Worm (Caenorhabditis elegans) whole organism, midembryonic: ENCODE data around the gene F59A6.13.

ENCODE experiments used
- T22C8.4 ChIP-seq: fragments of 200-800 bp; sonication (Bioruptor generic); IDR thresholded peaks from 2 replicates; pipeline ENCODE4 v1.3.6; 2022; ENCODE audit warnings: missing genetic modification characterization, missing compliant biosample characterization
- cog-1 ChIP-seq: sonication (generic microtip); optimal IDR thresholded peaks from 2 replicates; lab custom pipeline; 2016; ENCODE audit warnings: missing genetic modification characterization, missing compliant biosample characterization
- flt-1 ChIP-seq: fragments of 200-800 bp; sonication (Bioruptor generic); IDR thresholded peaks from 2 replicates; pipeline ENCODE4 v1.3.6; 2022; ENCODE audit warnings: missing genetic modification characterization, missing compliant biosample characterization
- klf-2 ChIP-seq: fragments of 200-800 bp; sonication (Bioruptor generic); conservative IDR thresholded peaks from 2 replicates; pipeline ENCODE4 v1.3.6; 2022; ENCODE audit warnings: missing genetic modification reagents, missing genetic modification characterization, missing compliant biosample characterization
- med-1 ChIP-seq: sonication (generic microtip); optimal IDR thresholded peaks from 2 replicates; lab custom pipeline; 2017; ENCODE audit warnings: missing genetic modification characterization, mild to moderate bottlenecking, missing compliant biosample characterization, antibody characterized with exemption, missing genetic modification reagents; ENCODE audit not compliant: insufficient read depth
- ref-1 ChIP-seq: fragments of 200-800 bp; sonication (Bioruptor generic); conservative IDR thresholded peaks from 2 replicates; pipeline ENCODE4 v1.3.6; 2022; ENCODE audit warnings: missing genetic modification reagents, missing genetic modification characterization, missing compliant biosample characterization
- tab-1 ChIP-seq: fragments of 200-800 bp; sonication (Bioruptor generic); IDR thresholded peaks from 2 replicates; pipeline ENCODE4 v1.3.6; 2022; ENCODE audit warnings: missing genetic modification characterization, missing compliant biosample characterization
- ztf-23 ChIP-seq: fragments of 200-800 bp; sonication (Bioruptor generic); IDR thresholded peaks from 2 replicates; pipeline ENCODE4 v1.3.6; 2022; ENCODE audit warnings: missing genetic modification reagents, missing genetic modification characterization, missing compliant biosample characterization
- ztf-29 ChIP-seq: fragments of 200-800 bp; sonication (Bioruptor generic); IDR thresholded peaks from 2 replicates; pipeline ENCODE4 v1.3.6; 2022; ENCODE audit warnings: missing genetic modification reagents, missing genetic modification characterization, missing compliant biosample characterization

The F59A6.13 gene

ce11 chrII:5022381-5022855, at the start of gene F59A6.13, which contains the start of gene nsy-1:
TSS of gene F59A6.13 (plus strand) at chrII:5022805.
TSS of gene nsy-1 (plus strand) at chrII:5022757.
- TF ChIP-seq cog-1 (tag; lab: Kevin White, UChicago) (no peak), tab-1 (GFP tag; lab: Robert Waterston, UW) (no peak), ztf-23 (GFP tag; lab: Robert Waterston, UW) (no peak), klf-2 (GFP tag; lab: Robert Waterston, UW) (no peak), ztf-29 (GFP tag; lab: Robert Waterston, UW) (no peak), T22C8.4 (GFP tag; lab: Robert Waterston, UW) (no peak), med-1 (GFP tag; lab: Kevin White, UChicago) (no peak), flt-1 (GFP tag; lab: Robert Waterston, UW) (no peak), ref-1 (GFP tag; lab: Robert Waterston, UW) (no peak)

- TF ChIP-seq T22C8.4 (GFP tag; lab: Robert Waterston, UW) (no peak), tab-1 (GFP tag; lab: Robert Waterston, UW) (no peak), med-1 (GFP tag; lab: Kevin White, UChicago) (no peak), ztf-23 (GFP tag; lab: Robert Waterston, UW) (no peak), flt-1 (GFP tag; lab: Robert Waterston, UW) (no peak), ztf-29 (GFP tag; lab: Robert Waterston, UW) (no peak), cog-1 (tag; lab: Kevin White, UChicago) (no peak)
Measured at ce11 chrII:4974448-4974951, 48.1 kb upstream of the F59A6.13 start.

ce11 chrII:4975311-4975710, 47.3 kb upstream of the F59A6.13 start:
- TF ChIP-seq med-1 (GFP tag; lab: Kevin White, UChicago): no peak
- no peak for TF ChIP-seq ztf-29 (GFP tag; lab: Robert Waterston, UW)
- no peak for TF ChIP-seq T22C8.4 (GFP tag; lab: Robert Waterston, UW)
- TF ChIP-seq tab-1 (GFP tag; lab: Robert Waterston, UW): no peak
- no peak for TF ChIP-seq klf-2 (GFP tag; lab: Robert Waterston, UW)
- no peak for TF ChIP-seq ref-1 (GFP tag; lab: Robert Waterston, UW)
- no peak for TF ChIP-seq flt-1 (GFP tag; lab: Robert Waterston, UW)
- no peak for TF ChIP-seq cog-1 (tag; lab: Kevin White, UChicago)
- no peak for TF ChIP-seq ztf-23 (GFP tag; lab: Robert Waterston, UW)

DNA sequence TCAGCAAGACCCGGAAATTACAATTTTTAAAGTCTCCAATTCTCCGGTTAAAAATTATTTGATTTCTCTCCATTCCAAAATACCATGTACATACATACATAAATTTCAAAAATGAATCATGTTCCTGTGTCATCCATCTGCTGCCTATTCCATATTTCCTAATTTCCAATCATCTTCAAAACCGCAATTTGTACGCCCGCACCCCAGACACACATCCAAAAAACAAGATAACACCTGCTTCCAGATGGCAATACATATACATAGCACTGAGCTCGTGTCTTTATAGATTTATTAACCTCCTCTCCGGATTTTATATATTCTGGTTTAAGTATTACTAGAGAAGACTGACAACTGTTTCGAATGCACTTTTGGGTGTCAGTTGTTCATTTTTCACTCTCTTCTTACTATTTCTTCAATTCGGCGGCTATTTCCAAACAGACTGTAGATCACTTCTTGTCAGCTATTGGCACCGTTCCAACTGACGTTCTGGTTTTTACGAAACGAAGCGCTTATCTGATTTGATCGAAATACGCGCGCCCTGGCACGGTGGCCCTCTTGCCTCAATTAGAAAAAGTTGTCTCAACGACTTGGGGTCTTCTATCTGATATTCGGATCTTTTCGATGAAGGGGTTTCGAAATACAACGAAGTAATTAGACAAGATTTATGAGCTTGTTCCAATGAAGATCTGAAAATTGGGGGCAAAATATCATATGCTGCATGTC, 40.8 kb upstream of the F59A6.13 start:
- no peak for TF ChIP-seq ztf-23 (GFP tag; lab: Robert Waterston, UW)
- TF ChIP-seq ztf-29 (GFP tag; lab: Robert Waterston, UW): no peak
- no peak for TF ChIP-seq flt-1 (GFP tag; lab: Robert Waterston, UW)
- TF ChIP-seq med-1 (GFP tag; lab: Kevin White, UChicago): no peak
- TF ChIP-seq cog-1 (tag; lab: Kevin White, UChicago): no peak
- no peak for TF ChIP-seq ref-1 (GFP tag; lab: Robert Waterston, UW)
- TF ChIP-seq T22C8.4 (GFP tag; lab: Robert Waterston, UW): no peak
- no peak for TF ChIP-seq tab-1 (GFP tag; lab: Robert Waterston, UW)
- TF ChIP-seq klf-2 (GFP tag; lab: Robert Waterston, UW): no peak

- TF ChIP-seq T22C8.4 (GFP tag; lab: Robert Waterston, UW): no peak
- no peak for TF ChIP-seq ztf-23 (GFP tag; lab: Robert Waterston, UW)
- no peak for TF ChIP-seq klf-2 (GFP tag; lab: Robert Waterston, UW)
- TF ChIP-seq ztf-29 (GFP tag; lab: Robert Waterston, UW): no peak
- TF ChIP-seq tab-1 (GFP tag; lab: Robert Waterston, UW): no peak
- TF ChIP-seq flt-1 (GFP tag; lab: Robert Waterston, UW): no peak
- TF ChIP-seq med-1 (GFP tag; lab: Kevin White, UChicago): no peak
- no peak for TF ChIP-seq ref-1 (GFP tag; lab: Robert Waterston, UW)
- no peak for TF ChIP-seq cog-1 (tag; lab: Kevin White, UChicago)
Measured at ce11 chrII:4984151-4984550, 38.5 kb upstream of the F59A6.13 start.

DNA sequence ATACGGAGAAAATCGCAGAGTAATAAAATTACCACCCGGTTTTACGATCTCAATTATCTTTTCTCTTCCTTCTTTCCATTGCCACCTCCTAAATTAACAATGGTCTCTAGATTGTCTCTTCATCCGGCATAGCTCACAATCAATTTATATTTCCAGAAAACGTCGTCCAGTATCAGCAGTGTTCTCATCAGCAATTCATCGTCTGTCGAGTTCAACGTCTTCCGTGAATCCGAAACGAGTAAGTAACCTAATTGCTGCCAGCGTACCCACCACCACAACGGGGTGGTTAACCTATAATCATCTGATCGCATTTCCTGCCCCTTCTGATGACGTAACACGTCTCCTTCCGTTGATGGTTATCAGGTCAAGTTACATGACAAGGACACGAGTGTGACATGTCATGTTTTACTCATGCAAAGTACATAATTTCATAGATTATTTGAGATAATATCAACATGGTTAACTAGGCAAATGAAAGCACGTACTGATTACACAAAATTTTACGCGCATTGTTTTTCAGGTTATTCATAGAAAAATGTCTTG, 36.6 kb upstream of the F59A6.13 start:
- no peak for TF ChIP-seq T22C8.4 (GFP tag; lab: Robert Waterston, UW)
- TF ChIP-seq tab-1 (GFP tag; lab: Robert Waterston, UW): no peak
- no peak for TF ChIP-seq ztf-29 (GFP tag; lab: Robert Waterston, UW)
- no peak for TF ChIP-seq cog-1 (tag; lab: Kevin White, UChicago)
- no peak for TF ChIP-seq klf-2 (GFP tag; lab: Robert Waterston, UW)
- no peak for TF ChIP-seq ztf-23 (GFP tag; lab: Robert Waterston, UW)
- TF ChIP-seq ref-1 (GFP tag; lab: Robert Waterston, UW): no peak

DNA sequence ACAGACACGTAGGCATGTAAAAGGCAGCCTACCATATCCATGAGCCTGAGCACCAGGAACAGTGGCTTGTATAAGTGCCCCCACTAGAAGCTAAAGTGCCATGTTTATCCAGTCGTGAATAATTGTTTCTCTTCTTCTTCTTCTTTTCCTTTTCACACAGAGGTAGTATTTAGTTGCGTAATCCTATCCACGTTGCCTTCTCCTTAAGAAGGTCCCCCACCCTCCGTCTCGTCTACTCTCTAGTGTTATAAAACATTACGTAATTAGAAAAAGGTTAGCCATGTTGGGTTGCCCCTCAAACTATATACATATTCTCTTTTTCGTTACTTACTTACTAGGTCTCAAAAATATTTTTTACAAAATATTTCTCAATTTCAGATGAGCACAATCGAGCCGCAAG, 35.9 kb upstream of the F59A6.13 start:
- TF ChIP-seq T22C8.4 (GFP tag; lab: Robert Waterston, UW): no peak
- TF ChIP-seq ztf-23 (GFP tag; lab: Robert Waterston, UW): no peak
- TF ChIP-seq ztf-29 (GFP tag; lab: Robert Waterston, UW): no peak
- no peak for TF ChIP-seq med-1 (GFP tag; lab: Kevin White, UChicago)
- TF ChIP-seq cog-1 (tag; lab: Kevin White, UChicago): no peak

- no peak for TF ChIP-seq flt-1 (GFP tag; lab: Robert Waterston, UW)
- TF ChIP-seq ref-1 (GFP tag; lab: Robert Waterston, UW): no peak
- no peak for TF ChIP-seq T22C8.4 (GFP tag; lab: Robert Waterston, UW)
- no peak for TF ChIP-seq med-1 (GFP tag; lab: Kevin White, UChicago)
- TF ChIP-seq klf-2 (GFP tag; lab: Robert Waterston, UW): no peak
- no peak for TF ChIP-seq ztf-23 (GFP tag; lab: Robert Waterston, UW)
- TF ChIP-seq tab-1 (GFP tag; lab: Robert Waterston, UW): no peak
- no peak for TF ChIP-seq ztf-29 (GFP tag; lab: Robert Waterston, UW)
- TF ChIP-seq cog-1 (tag; lab: Kevin White, UChicago): no peak
Measured at ce11 chrII:4987257-4987656, 35.3 kb upstream of the F59A6.13 start.
